Worm (Caenorhabditis elegans): ENCODE measurements around the gene K10D2.5.

DNA sequence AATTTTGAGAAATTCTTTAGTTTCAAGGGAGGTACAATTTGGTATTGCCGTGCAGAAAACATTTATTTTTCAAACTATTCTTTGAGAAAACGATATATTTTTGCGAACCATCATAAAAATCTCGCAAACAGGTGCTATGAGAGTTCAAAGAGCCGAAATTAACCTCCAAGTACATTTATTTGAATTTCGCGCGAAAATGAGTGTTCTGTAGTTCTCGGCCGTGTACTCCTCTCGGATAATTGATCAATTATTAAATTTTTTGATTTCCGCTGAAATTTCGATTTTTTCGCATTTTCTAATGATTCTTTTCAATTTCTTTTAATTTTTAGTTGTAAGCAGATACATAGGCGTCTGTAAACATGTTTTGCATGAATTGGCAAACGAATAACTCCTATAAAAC lies 17.7 kb downstream of the K10D2.5 start:
- TF ChIP-seq lsy-12 (tag; optimal IDR thresholded peaks at IDR 0.05), result no peak
- TF ChIP-seq daf-12 (tag; optimal IDR thresholded peaks at IDR 0.05), result no peak
- TF ChIP-seq nhr-77 (tag; optimal IDR thresholded peaks at IDR 0.05), result no peak
- TF ChIP-seq ztf-4 (tag; optimal IDR thresholded peaks at IDR 0.05), result no peak
- no peak for TF ChIP-seq nhr-11 (tag; optimal IDR thresholded peaks at IDR 0.05)
- TF ChIP-seq snpc-4 (tag; optimal IDR thresholded peaks at IDR 0.05), result no peak
- TF ChIP-seq fos-1 (tag; optimal IDR thresholded peaks at IDR 0.05), result no peak
- TF ChIP-seq nhr-76 (tag; optimal IDR thresholded peaks at IDR 0.05), result no peak
- TF ChIP-seq egl-27 (tag; optimal IDR thresholded peaks at IDR 0.05), result no peak
- TF ChIP-seq ama-1 (optimal IDR thresholded peaks at IDR 0.05), result no peak
